Fruit fly (Drosophila melanogaster) whole organism, embryonic: Measurements from ENCODE around the gene CG6983.

Experiments used
- CG1024 ChIP-seq: fragments of 200-800 bp; sonication (Bioruptor generic); IDR thresholded peaks from 2 replicates; pipeline ENCODE4 v1.3.6; 2022; ENCODE audit warnings: missing biosample characterization, missing genetic modification characterization
- CG12659 ChIP-seq: fragments of 200-800 bp; sonication (Bioruptor generic); optimal IDR thresholded peaks from 3 replicates; lab custom pipeline; 2017; ENCODE audit warnings: mild to moderate bottlenecking, missing biosample characterization, missing genetic modification reagents, missing genetic modification characterization
- CG13894 ChIP-seq: fragments of 200-800 bp; sonication (Bioruptor generic); optimal IDR thresholded peaks from 3 replicates; lab custom pipeline; 2018; ENCODE audit warnings: missing biosample characterization, mild to moderate bottlenecking, missing genetic modification characterization, moderate library complexity
- CG14050 ChIP-seq: fragments of 200-800 bp; sonication (Bioruptor generic); IDR thresholded peaks from 3 replicates; pipeline ENCODE4 v1.3.6; 2022; ENCODE audit warnings: missing biosample characterization, missing genetic modification characterization
- CG1602 ChIP-seq: fragments of 200-800 bp; sonication (Bioruptor generic); optimal IDR thresholded peaks from 3 replicates; lab custom pipeline; 2016; ENCODE audit warnings: missing biosample characterization, missing genetic modification characterization
- CG2202 ChIP-seq: fragments of 200-800 bp; sonication (Bioruptor generic); optimal IDR thresholded peaks from 2 replicates; lab custom pipeline; 2018; ENCODE audit warnings: missing biosample characterization, mild to moderate bottlenecking, missing genetic modification characterization
- CG2875 ChIP-seq: fragments of 200-800 bp; sonication (Bioruptor generic); optimal IDR thresholded peaks from 2 replicates; lab custom pipeline; 2017; ENCODE audit warnings: missing biosample characterization, mild to moderate bottlenecking, missing genetic modification characterization, missing genetic modification reagents
- CG3065 ChIP-seq: fragments of 200-800 bp; sonication (Bioruptor generic); optimal IDR thresholded peaks from 2 replicates; lab custom pipeline; 2016; ENCODE audit warnings: missing biosample characterization, missing genetic modification characterization
- CG31365 ChIP-seq: fragments of 200-800 bp; sonication (Bioruptor generic); optimal IDR thresholded peaks from 2 replicates; lab custom pipeline; 2018; ENCODE audit warnings: missing biosample characterization, mild to moderate bottlenecking, missing genetic modification characterization
- CG3281 ChIP-seq: fragments of 200-800 bp; sonication (Bioruptor generic); optimal IDR thresholded peaks from 3 replicates; lab custom pipeline; 2017; ENCODE audit warnings: missing biosample characterization, mild to moderate bottlenecking, missing genetic modification characterization
- CG3847 ChIP-seq: fragments of 200-800 bp; sonication (Bioruptor generic); IDR thresholded peaks from 2 replicates; pipeline ENCODE4 v1.3.6; 2022; ENCODE audit warnings: missing biosample characterization, missing genetic modification characterization
- CG4360 ChIP-seq: fragments of 200-800 bp; sonication (Bioruptor generic); IDR thresholded peaks from 2 replicates; pipeline ENCODE4 v1.3.6; 2022; ENCODE audit warnings: missing biosample characterization, missing genetic modification characterization
- CG4424 ChIP-seq: fragments of 200-800 bp; sonication (Bioruptor generic); optimal IDR thresholded peaks from 3 replicates; lab custom pipeline; 2016; ENCODE audit warnings: missing biosample characterization, missing genetic modification characterization
- CG5180 ChIP-seq: fragments of 200-800 bp; sonication (Bioruptor generic); optimal IDR thresholded peaks from 3 replicates; lab custom pipeline; 2017; ENCODE audit warnings: missing biosample characterization, missing genetic modification characterization, mild to moderate bottlenecking, moderate library complexity, missing genetic modification reagents
- CG7357 ChIP-seq: fragments of 200-800 bp; sonication (Bioruptor generic); IDR thresholded peaks from 3 replicates; pipeline ENCODE4 v1.3.6; 2022; ENCODE audit warnings: missing biosample characterization, missing genetic modification characterization
- CG7987 ChIP-seq: fragments of 200-800 bp; sonication (Bioruptor generic); optimal IDR thresholded peaks from 2 replicates; lab custom pipeline; 2018; ENCODE audit warnings: missing biosample characterization, mild to moderate bottlenecking, missing genetic modification characterization, moderate library complexity
- CG8478 ChIP-seq: fragments of >200 bp; optimal IDR thresholded peaks from 2 replicates; lab custom pipeline; 2018
- CG9817 ChIP-seq: fragments of 200-800 bp; sonication (Bioruptor generic); optimal IDR thresholded peaks from 2 replicates; lab custom pipeline; 2018; ENCODE audit warnings: missing biosample characterization, mild to moderate bottlenecking, missing genetic modification characterization, moderate library complexity
- CG9876 ChIP-seq: fragments of 200-800 bp; sonication (Bioruptor generic); optimal IDR thresholded peaks from 2 replicates; lab custom pipeline; 2016; ENCODE audit warnings: missing biosample characterization, missing genetic modification characterization
- Camta ChIP-seq: fragments of 200-800 bp; sonication (Bioruptor generic); optimal IDR thresholded peaks from 2 replicates; lab custom pipeline; 2016; ENCODE audit warnings: missing biosample characterization, missing genetic modification characterization
- D19B ChIP-seq: fragments of 200-800 bp; sonication (Bioruptor generic); optimal IDR thresholded peaks from 2 replicates; lab custom pipeline; 2017; ENCODE audit warnings: missing biosample characterization, mild to moderate bottlenecking, missing genetic modification characterization
- H15 ChIP-seq: fragments of 200-800 bp; sonication (Bioruptor generic); IDR thresholded peaks from 3 replicates; pipeline ENCODE4 v1.3.6; 2022; ENCODE audit warnings: missing biosample characterization, missing genetic modification characterization
- HHEX ChIP-seq: fragments of 200-800 bp; sonication (Bioruptor generic); optimal IDR thresholded peaks from 3 replicates; lab custom pipeline; 2017; ENCODE audit warnings: missing biosample characterization, mild to moderate bottlenecking, missing genetic modification characterization, missing genetic modification reagents
- Hey ChIP-seq: fragments of 200-800 bp; sonication (Bioruptor generic); optimal IDR thresholded peaks from 3 replicates; lab custom pipeline; 2018; ENCODE audit warnings: missing biosample characterization, mild to moderate bottlenecking, missing genetic modification characterization
- Lim3 ChIP-seq: fragments of 200-800 bp; sonication (Bioruptor generic); IDR thresholded peaks from 2 replicates; pipeline ENCODE4 v1.3.6; 2022; ENCODE audit warnings: missing biosample characterization, missing genetic modification characterization
- Ptx1 ChIP-seq: fragments of 200-800 bp; sonication (Bioruptor generic); IDR thresholded peaks from 2 replicates; pipeline ENCODE4 v1.3.6; 2022; ENCODE audit warnings: missing biosample characterization, missing genetic modification characterization
- Rx ChIP-seq: fragments of 200-800 bp; sonication (Bioruptor generic); IDR thresholded peaks from 2 replicates; pipeline ENCODE4 v1.3.6; 2022; ENCODE audit warnings: missing biosample characterization, missing genetic modification characterization
- Scr ChIP-seq: fragments of 200-800 bp; sonication (Bioruptor generic); IDR thresholded peaks from 2 replicates; pipeline ENCODE4 v1.3.6; 2022; ENCODE audit warnings: missing biosample characterization, missing genetic modification characterization; ENCODE audit not compliant: partially characterized antibody
- abd-A ChIP-seq: fragments of 200-800 bp; sonication (Bioruptor generic); optimal IDR thresholded peaks from 3 replicates; lab custom pipeline; 2019; ENCODE audit warnings: missing biosample characterization, mild to moderate bottlenecking, missing genetic modification characterization, moderate library complexity
- amos ChIP-seq: fragments of 200-800 bp; sonication (Bioruptor generic); IDR thresholded peaks from 2 replicates; pipeline ENCODE4 v1.3.6; 2022; ENCODE audit warnings: missing biosample characterization, missing genetic modification characterization; ENCODE audit not compliant: partially characterized antibody
- chif ChIP-seq, 2 experiments: fragments of 200-800 bp; sonication (Bioruptor generic); optimal IDR thresholded peaks; 3 replicates each; lab custom pipeline; 2016; ENCODE audit warnings: missing biosample characterization in 2 of 2, missing genetic modification characterization in 2 of 2
- dan ChIP-seq: fragments of 200-800 bp; sonication (Bioruptor generic); IDR thresholded peaks from 2 replicates; pipeline ENCODE4 v1.3.6; 2022; ENCODE audit warnings: missing biosample characterization, missing genetic modification characterization
- eyg ChIP-seq: fragments of 200-800 bp; sonication (Bioruptor generic); optimal IDR thresholded peaks from 3 replicates; lab custom pipeline; 2016; ENCODE audit warnings: missing biosample characterization, missing genetic modification characterization
- jumu ChIP-seq: fragments of 200-800 bp; sonication (Bioruptor generic); optimal IDR thresholded peaks from 3 replicates; lab custom pipeline; 2016; ENCODE audit warnings: missing biosample characterization, missing genetic modification characterization
- mirr ChIP-seq: fragments of 200-800 bp; sonication (Bioruptor generic); optimal IDR thresholded peaks from 3 replicates; lab custom pipeline; 2018; ENCODE audit warnings: missing biosample characterization, mild to moderate bottlenecking, missing genetic modification characterization
- pan ChIP-seq, 4 experiments: fragments of >200 bp in 3 of 4; fragments of 200-800 bp in 1 of 4; sonication (Bioruptor generic) in 1 of 4; optimal IDR thresholded peaks in 3 of 4; IDR thresholded peaks in 1 of 4; 2 replicates each; pipeline versions ENCODE4 v1.3.6 to Lab custom; 2017 to 2022; ENCODE audit warnings: missing biosample characterization in 2 of 4, missing genetic modification characterization in 2 of 4, mixed read lengths in 1 of 4
- pita ChIP-seq: fragments of 200-800 bp; sonication (Bioruptor generic); optimal IDR thresholded peaks from 2 replicates; lab custom pipeline; 2017; ENCODE audit warnings: missing biosample characterization, mild to moderate bottlenecking, missing genetic modification characterization
- schlank ChIP-seq: fragments of 200-800 bp; sonication (Bioruptor generic); optimal IDR thresholded peaks from 2 replicates; lab custom pipeline; 2018; ENCODE audit warnings: missing biosample characterization, mild to moderate bottlenecking, missing genetic modification characterization
- sima ChIP-seq: fragments of 200-800 bp; sonication (Bioruptor generic); optimal IDR thresholded peaks from 2 replicates; lab custom pipeline; 2016; ENCODE audit warnings: missing biosample characterization, missing genetic modification characterization
- slou ChIP-seq: fragments of 200-800 bp; sonication (Bioruptor generic); optimal IDR thresholded peaks from 3 replicates; lab custom pipeline; 2016; ENCODE audit warnings: missing biosample characterization, missing genetic modification characterization
- sqz ChIP-seq: fragments of 200-800 bp; sonication (Bioruptor generic); optimal IDR thresholded peaks from 3 replicates; lab custom pipeline; 2018; ENCODE audit warnings: missing biosample characterization, mild to moderate bottlenecking, missing genetic modification characterization
- stc ChIP-seq: fragments of 200-800 bp; sonication (Bioruptor generic); IDR thresholded peaks from 2 replicates; pipeline ENCODE4 v1.3.6; 2022; ENCODE audit warnings: missing biosample characterization, missing genetic modification characterization
- tap ChIP-seq: fragments of 200-800 bp; optimal IDR thresholded peaks from 3 replicates; lab custom pipeline; 2019; ENCODE audit warnings: missing biosample characterization, mild to moderate bottlenecking, missing genetic modification characterization, moderate library complexity
- unpg ChIP-seq: fragments of 200-800 bp; sonication (Bioruptor generic); optimal IDR thresholded peaks from 3 replicates; lab custom pipeline; 2018; ENCODE audit warnings: missing biosample characterization, mild to moderate bottlenecking, missing genetic modification characterization, moderate library complexity
- zen ChIP-seq: fragments of 200-800 bp; sonication (Bioruptor generic); optimal IDR thresholded peaks from 3 replicates; lab custom pipeline; 2018; ENCODE audit warnings: missing biosample characterization, mild to moderate bottlenecking, missing genetic modification characterization, moderate library complexity

CG6983 gene

DNA sequence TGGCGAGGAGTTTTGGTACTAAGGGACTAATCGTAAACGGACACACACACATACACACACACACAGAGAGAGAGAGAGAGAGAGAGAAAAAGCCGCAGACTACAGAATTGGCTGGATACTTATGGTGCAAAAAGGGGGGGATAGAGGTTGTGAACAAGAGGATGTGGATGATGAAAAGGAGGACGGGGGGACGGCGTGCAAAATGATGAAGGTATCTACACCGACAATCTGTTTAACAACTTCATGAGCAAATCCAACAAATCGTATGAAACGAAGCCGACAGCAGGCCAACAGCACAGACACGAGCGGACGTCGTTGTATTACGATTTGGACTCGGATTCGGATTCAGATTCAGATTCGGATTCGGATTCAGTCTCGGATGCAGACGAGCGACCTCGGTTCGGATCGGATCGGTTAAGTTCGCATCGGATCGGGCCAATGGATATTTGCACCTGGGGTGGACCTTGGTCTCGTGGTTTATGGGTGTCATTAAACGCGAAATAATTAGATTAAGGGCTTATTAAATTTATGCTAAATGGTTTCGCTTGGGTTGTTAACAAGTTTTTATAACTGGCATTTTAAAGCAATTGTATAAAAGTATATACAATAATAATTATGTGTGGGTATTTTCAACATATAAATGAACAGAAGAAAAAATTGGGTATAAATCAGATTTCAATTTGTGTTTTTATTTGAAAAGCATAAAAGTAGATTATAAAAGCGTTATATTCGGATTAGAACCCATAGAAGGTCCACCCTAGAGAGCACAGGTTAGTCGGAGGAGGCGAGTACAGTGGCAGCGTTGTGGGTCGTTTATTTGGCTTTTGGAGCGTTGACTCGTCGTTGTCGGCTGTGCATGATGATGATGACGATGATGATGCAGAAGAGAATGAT, 6.1 kb upstream of the CG6983 start (continued):
- TF ChIP-seq CG4424 (GFP tag; lab: Kevin White, UChicago) (peak; percentile 88), amos (GFP tag; lab: Robert Waterston, UW) (no peak), Scr (GFP tag; lab: Robert Waterston, UW) (no peak)
- TF ChIP-seq, all 482 proteins: peak for 361

DNA sequence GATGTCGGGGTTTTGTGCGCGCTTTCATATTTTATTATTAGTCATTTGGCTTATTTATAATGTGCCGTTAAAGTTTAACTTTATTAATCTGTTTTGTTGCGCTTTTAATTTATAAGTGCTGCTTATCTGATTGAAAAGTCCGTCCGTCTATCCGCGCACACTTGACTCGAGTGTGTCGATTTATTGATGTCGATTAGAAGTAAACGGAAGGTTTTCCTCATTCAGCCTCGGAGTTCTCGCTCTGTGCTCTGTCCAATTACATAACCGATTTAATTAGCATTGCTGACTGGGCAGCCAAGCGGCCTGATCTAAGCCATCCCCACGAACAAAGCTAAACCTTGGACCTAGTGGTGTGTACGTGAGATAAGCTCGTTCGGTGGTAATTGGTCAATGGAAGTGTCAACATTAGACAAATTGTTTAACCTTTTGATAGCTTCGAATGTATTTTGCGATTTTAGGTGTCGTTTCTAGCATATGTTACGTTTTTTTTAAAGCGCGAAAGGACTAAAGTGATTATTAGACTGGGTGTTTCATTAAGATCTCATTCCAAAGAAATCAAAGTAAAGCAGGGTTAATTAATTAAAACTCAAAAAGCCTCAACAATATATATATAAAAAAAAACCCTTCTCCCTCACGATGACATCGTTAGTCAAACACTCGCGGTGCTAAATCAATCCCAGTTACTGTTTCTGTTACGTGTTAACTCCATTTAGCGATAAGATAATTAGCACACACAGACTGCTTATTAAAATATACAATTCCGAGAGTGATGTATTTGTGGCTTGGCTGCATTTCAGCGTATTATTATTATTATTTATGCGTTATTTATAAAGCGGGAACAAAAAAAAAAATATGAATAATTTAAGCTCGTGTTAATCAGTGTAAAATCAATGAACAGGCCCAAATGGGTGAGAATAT, 4.5 kb upstream of the CG6983 start:
- TF ChIP-seq Ptx1, result no peak
- no peak for TF ChIP-seq abd-A
- no peak for TF ChIP-seq schlank (tag; lab: Kevin White, UChicago)
- TF ChIP-seq slou (GFP tag; lab: Kevin White, UChicago), result no peak
- TF ChIP-seq CG12659, result peak; percentile 11
- no peak for TF ChIP-seq H15
- peak; percentile 14 for TF ChIP-seq CG9817 (tag; lab: Kevin White, UChicago)
- TF ChIP-seq CG31365, result no peak
- TF ChIP-seq CG3847 (GFP tag; lab: Robert Waterston, UW), result no peak
- no peak for TF ChIP-seq D19B (GFP tag; lab: Kevin White, UChicago)
- TF ChIP-seq pita (GFP tag; lab: Kevin White, UChicago), result no peak
- TF ChIP-seq CG1024 (GFP tag; lab: Robert Waterston, UW), result no peak
- no peak for TF ChIP-seq CG13894 (tag; lab: Kevin White, UChicago)
- TF ChIP-seq pan (optimal IDR thresholded peaks at IDR 0.05; lab: Kevin White, UChicago), result no peak
- no peak for TF ChIP-seq pan (GFP tag; optimal IDR thresholded peaks at IDR 0.05 in 1 of 2, IDR thresholded peaks at IDR 0.05 in 1 of 2)
- TF ChIP-seq zen (tag; lab: Kevin White, UChicago), result no peak
- no peak for TF ChIP-seq CG8478 (lab: Kevin White, UChicago)
- no peak for TF ChIP-seq unpg (GFP tag; lab: Kevin White, UChicago)
- TF ChIP-seq Lim3 (GFP tag; lab: Robert Waterston, UW), result no peak
- no peak for TF ChIP-seq CG2202 (tag; lab: Kevin White, UChicago)
- TF ChIP-seq CG9876 (GFP tag; lab: Kevin White, UChicago), result no peak
- TF ChIP-seq jumu (GFP tag; lab: Kevin White, UChicago), result no peak
- peak; percentile 19 for TF ChIP-seq HHEX (GFP tag; lab: Kevin White, UChicago)
- no peak for TF ChIP-seq CG7987 (GFP tag; lab: Kevin White, UChicago)
- TF ChIP-seq CG3281 (GFP tag; lab: Kevin White, UChicago), result peak; percentile 14
- TF ChIP-seq Hey (tag; lab: Kevin White, UChicago), result peak; percentile 42
- TF ChIP-seq Camta (GFP tag; lab: Kevin White, UChicago), result no peak
- no peak for TF ChIP-seq CG4360 (GFP tag; lab: Robert Waterston, UW)
- no peak for TF ChIP-seq CG1602 (GFP tag; lab: Kevin White, UChicago)
- no peak for TF ChIP-seq tap
- no peak for TF ChIP-seq CG2875 (GFP tag; lab: Kevin White, UChicago)
- peak; percentile 40 for TF ChIP-seq sqz (GFP tag; lab: Kevin White, UChicago)
- no peak for TF ChIP-seq CG14050 (GFP tag; lab: Robert Waterston, UW)
- TF ChIP-seq stc (GFP tag; lab: Robert Waterston, UW), result no peak
- peak; percentile 71 for TF ChIP-seq mirr (GFP tag; lab: Kevin White, UChicago)
- no peak for TF ChIP-seq sima (GFP tag; lab: Kevin White, UChicago)
- no peak for TF ChIP-seq eyg (GFP tag; lab: Kevin White, UChicago)
- TF ChIP-seq chif (GFP tag; optimal IDR thresholded peaks at IDR 0.05; lab: Kevin White, UChicago), result no peak
- no peak for TF ChIP-seq CG5180 (GFP tag; lab: Kevin White, UChicago)
- no peak for TF ChIP-seq CG3065
- 0 out of 3 replicates have a peak, but pooled peaks have one; percentile 13 for TF ChIP-seq CG7357 (GFP tag; lab: Robert Waterston, UW)
- no peak for TF ChIP-seq Rx
- TF ChIP-seq dan, result no peak
